Fruit fly (Drosophila melanogaster): ENCODE data around the gene CG32532.
A peak's percentile ranks its signal among the peaks of the same experiment; 100 is the strongest.

The CG32532 gene

DNA sequence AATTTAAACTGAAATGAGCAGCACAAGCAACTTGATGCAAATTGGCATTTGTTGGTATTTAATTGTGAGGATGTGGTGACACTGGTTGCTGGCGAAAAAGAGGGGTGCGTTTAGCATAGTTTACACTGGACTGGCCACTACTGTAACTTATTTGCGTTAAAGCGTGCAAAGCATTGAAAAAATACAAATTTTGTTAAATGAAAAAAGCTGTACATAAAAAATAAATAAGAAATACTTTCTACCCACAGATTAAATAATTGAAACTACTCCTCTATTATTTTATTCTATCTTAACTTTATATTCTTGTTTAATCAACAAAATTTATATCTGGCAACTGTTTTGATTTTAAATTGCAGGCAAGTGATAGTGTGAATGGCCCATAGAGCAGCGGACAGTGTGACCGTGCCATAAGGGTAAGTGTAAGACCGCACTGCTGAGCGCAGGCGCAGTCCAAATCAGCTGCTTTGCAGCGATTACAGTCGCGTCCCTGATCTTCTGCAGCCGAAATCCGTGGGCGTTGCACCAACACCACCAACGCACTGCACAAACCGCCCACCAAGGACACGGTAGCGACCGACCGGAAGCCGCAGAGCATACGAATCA, 18.5 kb upstream of the CG32532 start, which contains the start of the genes Grip84 and car (continued):
- TF ChIP-seq Dip2 (GFP tag; IDR thresholded peaks at IDR 0.05) (no peak), Hmr (GFP tag; optimal IDR thresholded peaks at IDR 0.05) (no peak), E2f1 (GFP tag; IDR thresholded peaks at IDR 0.05) (peak; percentile 32; the same call in 1 of the 2 replicates), CG43689 (GFP tag; IDR thresholded peaks at IDR 0.05) (peak; percentile 38; the same call in 1 of the 2 replicates), tin (GFP tag; optimal IDR thresholded peaks at IDR 0.05) (peak; percentile 58), bigmax (GFP tag; optimal IDR thresholded peaks at IDR 0.05) (no peak), stwl (tag; optimal IDR thresholded peaks at IDR 0.05) (peak; percentile 58), Sox100B (GFP tag; optimal IDR thresholded peaks at IDR 0.05) (no peak), CG2678 (tag; optimal IDR thresholded peaks at IDR 0.05) (no peak), fd64A (GFP tag; optimal IDR thresholded peaks at IDR 0.05) (no peak), CG14667 (GFP tag; IDR thresholded peaks at IDR 0.05) (0 out of 2 replicates have a peak, but pooled peaks have one; percentile 29), sim (GFP tag; IDR thresholded peaks at IDR 0.05) (no peak), B-H2 (GFP tag; optimal IDR thresholded peaks at IDR 0.05) (no peak), Doc3 (GFP tag; IDR thresholded peaks at IDR 0.05; ENCODE audit: partially characterized antibody) (no peak), emc (GFP tag; optimal IDR thresholded peaks at IDR 0.05) (no peak), CG3407 (GFP tag; optimal IDR thresholded peaks at IDR 0.05) (no peak), CG11398 (GFP tag; optimal IDR thresholded peaks at IDR 0.05) (no peak), CG15601 (tag; optimal IDR thresholded peaks at IDR 0.05) (no peak), CG4617 (GFP tag; optimal IDR thresholded peaks at IDR 0.05; ENCODE audit: borderline replicate concordance) (peak; percentile 7), phol (tag; optimal IDR thresholded peaks at IDR 0.05) (peak; percentile 83), tna (GFP tag; IDR thresholded peaks at IDR 0.05; ENCODE audit: partially characterized antibody) (no peak), C15 (GFP tag; IDR thresholded peaks at IDR 0.05) (0 out of 3 replicates have a peak, but pooled peaks have one; percentile 31), eyg (GFP tag; optimal IDR thresholded peaks at IDR 0.05) (no peak), CG13424 (tag; optimal IDR thresholded peaks at IDR 0.05) (peak; percentile 79), CG42726 (GFP tag; IDR thresholded peaks at IDR 0.05; ENCODE audit: partially characterized antibody) (no peak), Meics (GFP tag; optimal IDR thresholded peaks at IDR 0.05) (peak; percentile 68), Stat92E (GFP tag; optimal IDR thresholded peaks at IDR 0.05) (no peak), CG10209 (GFP tag; optimal IDR thresholded peaks at IDR 0.05) (no peak), gfzf (GFP tag; optimal IDR thresholded peaks at IDR 0.05) (peak; percentile 60), gro (GFP tag; optimal IDR thresholded peaks at IDR 0.05) (peak; percentile 34), disco-r (GFP tag; optimal IDR thresholded peaks at IDR 0.05) (no peak), Awh (GFP tag; IDR thresholded peaks at IDR 0.05) (no peak), Spps (tag; optimal IDR thresholded peaks at IDR 0.05) (peak; percentile 26), tio (GFP tag; optimal IDR thresholded peaks at IDR 0.05) (no peak), kni (GFP tag; optimal IDR thresholded peaks at IDR 0.05) (no peak), Neu2 (GFP tag; optimal IDR thresholded peaks at IDR 0.05; ENCODE audit: borderline replicate concordance) (no peak), CoRest (tag; optimal IDR thresholded peaks at IDR 0.05) (peak; percentile 88), sisA (GFP tag; IDR thresholded peaks at IDR 0.05) (peak; percentile 67; the same call in 1 of the 2 replicates), CG3726 (GFP tag; IDR thresholded peaks at IDR 0.05) (no peak), fd102C (GFP tag; optimal IDR thresholded peaks at IDR 0.05) (no peak), mld (GFP tag; IDR thresholded peaks at IDR 0.05; ENCODE audit: partially characterized antibody) (no peak), Nf-YA (GFP tag; IDR thresholded peaks at IDR 0.05) (no peak), CG3838 (GFP tag; optimal IDR thresholded peaks at IDR 0.05) (no peak), Hr78 (GFP tag; optimal IDR thresholded peaks at IDR 0.05) (no peak), CG33557 (GFP tag; optimal IDR thresholded peaks at IDR 0.05) (peak; percentile 43), CHES-1-like (GFP tag; optimal IDR thresholded peaks at IDR 0.05) (no peak), Xrp1 (GFP tag; IDR thresholded peaks at IDR 0.05) (peak; percentile 66), croc (GFP tag; conservative IDR thresholded peaks at IDR 0.05) (peak; percentile 58; the same call in 2 of the 3 replicates), ttk (GFP tag; IDR thresholded peaks at IDR 0.05) (peak; percentile 41; the same call in 1 of the 2 replicates)

All from whole organism, embryonic.